Fruit fly (Drosophila melanogaster) whole organism, embryonic: ENCODE measurements around the gene Rab9.

Source experiments
- Awh ChIP-seq: fragments of 200-800 bp; sonication (Bioruptor generic); IDR thresholded peaks from 2 replicates; pipeline ENCODE4, ENCODE4 v1.3.6; 2022; ENCODE audit warnings: missing biosample characterization, missing genetic modification characterization
- CG10321 ChIP-seq: fragments of 200-800 bp; sonication (Bioruptor generic); IDR thresholded peaks from 2 replicates; pipeline ENCODE4 v1.3.6; 2022; ENCODE audit warnings: missing biosample characterization, missing genetic modification characterization
- CG10543 ChIP-seq: fragments of 200-800 bp; sonication (Bioruptor generic); optimal IDR thresholded peaks from 3 replicates; lab custom pipeline; 2017; ENCODE audit warnings: missing biosample characterization, mild to moderate bottlenecking, missing genetic modification characterization, moderate library complexity
- CG14710 ChIP-seq: fragments of 200-800 bp; sonication (Bioruptor generic); optimal IDR thresholded peaks from 3 replicates; lab custom pipeline; 2019; ENCODE audit warnings: missing biosample characterization, mild to moderate bottlenecking, missing genetic modification characterization, moderate library complexity
- CG17359 ChIP-seq: fragments of 200-800 bp; sonication (Bioruptor generic); optimal IDR thresholded peaks from 3 replicates; lab custom pipeline; 2018; ENCODE audit warnings: missing biosample characterization, mild to moderate bottlenecking, missing genetic modification characterization, moderate library complexity
- CG2116 ChIP-seq: fragments of 200-800 bp; sonication (Bioruptor generic); optimal IDR thresholded peaks from 3 replicates; lab custom pipeline; 2018; ENCODE audit warnings: missing biosample characterization, mild to moderate bottlenecking, missing genetic modification characterization
- CG2199 ChIP-seq: fragments of 200-800 bp; sonication (Bioruptor generic); IDR thresholded peaks from 3 replicates; pipeline ENCODE4 v1.3.6; 2022; ENCODE audit warnings: missing biosample characterization, missing genetic modification characterization
- CG32767 ChIP-seq: fragments of 200-800 bp; sonication (Bioruptor generic); IDR thresholded peaks from 2 replicates; pipeline ENCODE4 v1.3.6; 2022; ENCODE audit warnings: missing biosample characterization, missing genetic modification characterization
- CG4820 ChIP-seq: fragments of 200-800 bp; sonication (Bioruptor generic); optimal IDR thresholded peaks from 3 replicates; lab custom pipeline; 2016; ENCODE audit warnings: missing biosample characterization, missing genetic modification characterization
- CG6813 ChIP-seq: fragments of 200-800 bp; sonication (Bioruptor generic); optimal IDR thresholded peaks from 2 replicates; lab custom pipeline; 2017; ENCODE audit warnings: missing biosample characterization, missing genetic modification characterization, mild to moderate bottlenecking, moderate library complexity, missing genetic modification reagents
- CG8089 ChIP-seq: fragments of 200-800 bp; sonication (Bioruptor generic); optimal IDR thresholded peaks from 3 replicates; lab custom pipeline; 2016; ENCODE audit warnings: missing biosample characterization, missing genetic modification characterization
- CG9932 ChIP-seq: fragments of 200-800 bp; sonication (Bioruptor generic); IDR thresholded peaks from 2 replicates; pipeline ENCODE4 v1.3.6; 2022; ENCODE audit warnings: missing biosample characterization, missing genetic modification characterization
- D19A ChIP-seq: fragments of 200-800 bp; optimal IDR thresholded peaks from 3 replicates; lab custom pipeline; 2019; ENCODE audit warnings: missing biosample characterization, mild to moderate bottlenecking, missing genetic modification characterization, moderate library complexity
- Dbx ChIP-seq: fragments of 200-800 bp; sonication (Bioruptor generic); IDR thresholded peaks from 3 replicates; pipeline ENCODE4 v1.3.6; 2022; ENCODE audit warnings: missing biosample characterization, missing genetic modification characterization
- E2f1 ChIP-seq: fragments of 200-800 bp; sonication (Bioruptor generic); IDR thresholded peaks from 2 replicates; pipeline ENCODE4 v1.3.6; 2022; ENCODE audit warnings: missing biosample characterization, missing genetic modification characterization
- E2f2 ChIP-seq: fragments of 200-800 bp; sonication (Bioruptor generic); IDR thresholded peaks from 2 replicates; pipeline ENCODE4 v1.3.6; 2022; ENCODE audit warnings: missing biosample characterization, missing genetic modification characterization
- Elba2 ChIP-seq: fragments of 200-800 bp; sonication (Bioruptor generic); optimal IDR thresholded peaks from 3 replicates; lab custom pipeline; 2016; ENCODE audit warnings: missing biosample characterization, missing genetic modification characterization
- HLH4C ChIP-seq: fragments of 200-800 bp; sonication (Bioruptor generic); IDR thresholded peaks from 3 replicates; pipeline ENCODE4 v1.3.6; 2022; ENCODE audit warnings: missing biosample characterization, missing genetic modification characterization; ENCODE audit not compliant: partially characterized antibody
- Hand ChIP-seq: fragments of 200-800 bp; sonication (Bioruptor generic); optimal IDR thresholded peaks from 2 replicates; lab custom pipeline; 2017; ENCODE audit warnings: mild to moderate bottlenecking, missing biosample characterization, missing genetic modification reagents, missing genetic modification characterization
- Lhr ChIP-seq: fragments of 200-800 bp; sonication (Bioruptor generic); optimal IDR thresholded peaks from 3 replicates; lab custom pipeline; 2017; ENCODE audit warnings: mild to moderate bottlenecking, missing biosample characterization, missing genetic modification reagents, missing genetic modification characterization
- Mes4 ChIP-seq: fragments of 200-800 bp; sonication (Bioruptor generic); optimal IDR thresholded peaks from 2 replicates; lab custom pipeline; 2016; ENCODE audit warnings: missing biosample characterization, missing genetic modification characterization
- NfI ChIP-seq: fragments of 200-800 bp; sonication (Bioruptor generic); optimal IDR thresholded peaks from 3 replicates; lab custom pipeline; 2018; ENCODE audit warnings: missing biosample characterization, mild to moderate bottlenecking, missing genetic modification characterization, moderate library complexity
- Pdp1 ChIP-seq, 2 experiments: fragments of 200-800 bp; sonication (Bioruptor generic); optimal IDR thresholded peaks; 3 replicates each; lab custom pipeline; 2016; ENCODE audit warnings: missing biosample characterization in 2 of 2, missing genetic modification characterization in 2 of 2, mild to moderate bottlenecking in 1 of 2, moderate library complexity in 1 of 2
- Ptx1 ChIP-seq: fragments of 200-800 bp; sonication (Bioruptor generic); IDR thresholded peaks from 2 replicates; pipeline ENCODE4 v1.3.6; 2022; ENCODE audit warnings: missing biosample characterization, missing genetic modification characterization
- Rfx ChIP-seq: fragments of 200-800 bp; sonication (Bioruptor generic); IDR thresholded peaks from 2 replicates; pipeline ENCODE4 v1.3.6; 2022; ENCODE audit warnings: missing biosample characterization, missing genetic modification characterization
- Side ChIP-seq: fragments of 200-800 bp; sonication (Bioruptor generic); optimal IDR thresholded peaks from 2 replicates; lab custom pipeline; 2016; ENCODE audit warnings: missing biosample characterization, missing genetic modification characterization
- Trl ChIP-seq, 3 experiments: fragments of >200 bp in 2 of 3; fragments of 200-800 bp in 1 of 3; sonication (Bioruptor generic) in 1 of 3; optimal IDR thresholded peaks; 2 replicates in 1 of 3; 3 replicates in 2 of 3; lab custom pipeline; 2016 to 2017; ENCODE audit warnings: missing biosample characterization in 1 of 3, missing genetic modification characterization in 1 of 3
- ab ChIP-seq: fragments of 200-800 bp; sonication (Bioruptor generic); optimal IDR thresholded peaks from 2 replicates; lab custom pipeline; 2016; ENCODE audit warnings: missing biosample characterization, missing genetic modification characterization
- btn ChIP-seq: fragments of 200-800 bp; sonication (Bioruptor generic); optimal IDR thresholded peaks from 2 replicates; lab custom pipeline; 2016; ENCODE audit warnings: missing biosample characterization, missing genetic modification characterization
- caup ChIP-seq: fragments of 200-800 bp; sonication (Bioruptor generic); optimal IDR thresholded peaks from 3 replicates; lab custom pipeline; 2017; ENCODE audit warnings: missing biosample characterization, mild to moderate bottlenecking, missing genetic modification characterization, moderate library complexity; ENCODE audit not compliant: severe bottlenecking
- chif ChIP-seq, 2 experiments: fragments of 200-800 bp; sonication (Bioruptor generic); optimal IDR thresholded peaks; 3 replicates each; lab custom pipeline; 2016; ENCODE audit warnings: missing biosample characterization in 2 of 2, missing genetic modification characterization in 2 of 2
- chm ChIP-seq: fragments of 200-800 bp; sonication (Bioruptor generic); IDR thresholded peaks from 2 replicates; pipeline ENCODE4 v1.3.6; 2022; ENCODE audit warnings: missing biosample characterization, missing genetic modification characterization
- ems ChIP-seq: fragments of 200-800 bp; sonication (Bioruptor generic); optimal IDR thresholded peaks from 3 replicates; lab custom pipeline; 2016; ENCODE audit warnings: missing biosample characterization, missing genetic modification characterization
- ftz-f1 ChIP-seq: fragments of 200-800 bp; sonication (Bioruptor generic); optimal IDR thresholded peaks from 2 replicates; lab custom pipeline; 2016; ENCODE audit warnings: missing biosample characterization, missing genetic modification characterization
- fu2 ChIP-seq: fragments of 200-800 bp; sonication (Bioruptor generic); optimal IDR thresholded peaks from 2 replicates; lab custom pipeline; 2016; ENCODE audit warnings: missing biosample characterization, missing genetic modification characterization
- hb ChIP-seq: fragments of 200-800 bp; sonication (Bioruptor generic); IDR thresholded peaks from 3 replicates; pipeline ENCODE4 v1.3.6; 2022; ENCODE audit warnings: missing biosample characterization, missing genetic modification characterization; ENCODE audit not compliant: partially characterized antibody
- her ChIP-seq: fragments of 200-800 bp; sonication (Bioruptor generic); optimal IDR thresholded peaks from 2 replicates; lab custom pipeline; 2016; ENCODE audit warnings: missing biosample characterization, missing genetic modification characterization
- hkb ChIP-seq, 2 experiments: fragments of 200-800 bp in 1 of 2; fragments of >200 bp in 1 of 2; sonication (Bioruptor generic) in 1 of 2; IDR thresholded peaks in 1 of 2; optimal IDR thresholded peaks in 1 of 2; 2 replicates each; pipeline versions ENCODE4 v1.3.6 to Lab custom; 2017 to 2022; ENCODE audit warnings: missing biosample characterization in 1 of 2, missing genetic modification characterization in 1 of 2
- maf-S ChIP-seq: fragments of 200-800 bp; sonication (Bioruptor generic); optimal IDR thresholded peaks from 2 replicates; lab custom pipeline; 2016; ENCODE audit warnings: missing biosample characterization, missing genetic modification characterization
- oc ChIP-seq: fragments of 200-800 bp; sonication (Bioruptor generic); optimal IDR thresholded peaks from 2 replicates; lab custom pipeline; 2018; ENCODE audit warnings: missing biosample characterization, mild to moderate bottlenecking, missing genetic modification characterization, moderate library complexity
- otp ChIP-seq: fragments of 200-800 bp; sonication (Bioruptor generic); IDR thresholded peaks from 3 replicates; pipeline ENCODE4, ENCODE4 v1.3.6; 2022; ENCODE audit warnings: missing biosample characterization, missing genetic modification characterization
- phol ChIP-seq: fragments of 200-800 bp; sonication (Bioruptor generic); optimal IDR thresholded peaks from 3 replicates; lab custom pipeline; 2018; ENCODE audit warnings: missing biosample characterization, mild to moderate bottlenecking, missing genetic modification characterization, moderate library complexity
- repo ChIP-seq: fragments of 200-800 bp; sonication (Bioruptor generic); optimal IDR thresholded peaks from 2 replicates; lab custom pipeline; 2016; ENCODE audit warnings: missing biosample characterization, missing genetic modification characterization
- row ChIP-seq: fragments of 200-800 bp; sonication (Bioruptor generic); IDR thresholded peaks from 3 replicates; pipeline ENCODE4 v1.3.6; 2022; ENCODE audit warnings: missing biosample characterization, missing genetic modification characterization
- sc ChIP-seq, 3 experiments: fragments of >200 bp in 2 of 3; fragments of 200-800 bp in 1 of 3; sonication (Bioruptor generic) in 1 of 3; optimal IDR thresholded peaks; 2 replicates in 2 of 3; 3 replicates in 1 of 3; lab custom pipeline; 2017; ENCODE audit warnings: mild to moderate bottlenecking in 1 of 3, missing biosample characterization in 1 of 3, missing genetic modification characterization in 1 of 3, missing genetic modification reagents in 1 of 3
- sens ChIP-seq: fragments of 200-800 bp; sonication (Bioruptor generic); peaks from one replicate; lab custom pipeline; 2016; ENCODE audit warnings: missing biosample characterization, missing genetic modification characterization
- ssp ChIP-seq: fragments of 200-800 bp; sonication (Bioruptor generic); IDR thresholded peaks from 2 replicates; pipeline ENCODE4 v1.3.6; 2022; ENCODE audit warnings: missing biosample characterization, missing genetic modification characterization
- unpg ChIP-seq: fragments of 200-800 bp; sonication (Bioruptor generic); optimal IDR thresholded peaks from 3 replicates; lab custom pipeline; 2018; ENCODE audit warnings: missing biosample characterization, mild to moderate bottlenecking, missing genetic modification characterization, moderate library complexity
- zen2 ChIP-seq: fragments of 200-800 bp; sonication (Bioruptor generic); IDR thresholded peaks from 3 replicates; pipeline ENCODE4 v1.3.6; 2022; ENCODE audit warnings: missing biosample characterization, missing genetic modification characterization; ENCODE audit not compliant: partially characterized antibody

Rab9 gene

DNA sequence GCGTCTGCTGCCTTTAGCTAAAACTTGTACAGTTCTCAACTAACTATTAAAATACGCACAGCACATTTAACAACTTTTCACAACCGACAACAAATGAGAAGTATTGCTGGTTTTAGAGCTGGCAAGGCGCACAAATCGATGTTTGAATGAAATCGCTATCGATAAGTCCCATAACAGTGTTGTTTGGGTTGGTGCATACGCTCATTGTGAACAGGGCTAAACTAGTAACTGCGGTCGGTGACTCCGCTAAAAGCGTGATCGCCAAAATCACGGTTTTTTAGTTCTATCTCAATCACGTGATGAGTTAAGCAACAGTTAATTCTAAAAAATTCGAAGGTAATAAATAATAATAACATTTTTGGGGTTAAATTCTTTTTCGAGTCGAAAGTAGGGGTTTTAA, 21.0 kb downstream of the Rab9 start, which contains the start of gene Top2 (continued):
- peak; percentile 79 for TF ChIP-seq zen2 (GFP tag; lab: Robert Waterston, UW)
- TF ChIP-seq NfI (GFP tag; lab: Kevin White, UChicago): peak; percentile 48
- TF ChIP-seq CG14710 (tag; lab: Kevin White, UChicago): peak; percentile 94
- 0 out of 2 replicates have a peak, but pooled peaks have one; percentile 32 for TF ChIP-seq Ptx1 (GFP tag; lab: Robert Waterston, UW)
- peak; percentile 67 for TF ChIP-seq CG9932 (GFP tag; lab: Robert Waterston, UW)
- TF ChIP-seq CG4820 (GFP tag; lab: Kevin White, UChicago): no peak
- no peak for TF ChIP-seq Mes4 (GFP tag; lab: Kevin White, UChicago)
- no peak for TF ChIP-seq Trl (optimal IDR thresholded peaks at IDR 0.05; lab: Kevin White, UChicago)
- peak; percentile 6 for TF ChIP-seq Trl (GFP tag; optimal IDR thresholded peaks at IDR 0.05; lab: Kevin White, UChicago)
- TF ChIP-seq ftz-f1 (GFP tag; lab: Kevin White, UChicago): peak; percentile 65
- TF ChIP-seq CG17359: no peak
- TF ChIP-seq sc (optimal IDR thresholded peaks at IDR 0.05; lab: Kevin White, UChicago): no peak
- TF ChIP-seq sc (GFP tag; optimal IDR thresholded peaks at IDR 0.05; lab: Kevin White, UChicago): no peak
- peak; percentile 15 for TF ChIP-seq fu2 (GFP tag; lab: Kevin White, UChicago)
- TF ChIP-seq sens (GFP tag; lab: Kevin White, UChicago): peak; percentile 78
- peak; percentile 6 to 86 for TF ChIP-seq Pdp1 (GFP tag; optimal IDR thresholded peaks at IDR 0.05; lab: Kevin White, UChicago)
- TF ChIP-seq caup: peak; percentile 17
- TF ChIP-seq Hand (GFP tag; lab: Kevin White, UChicago): no peak
- TF ChIP-seq Rfx (GFP tag; lab: Robert Waterston, UW): peak; percentile 63
- TF ChIP-seq CG2116 (GFP tag; lab: Kevin White, UChicago): peak; percentile 97
- TF ChIP-seq Dbx: 0 out of 3 replicates have a peak, but pooled peaks have one; percentile 20
- no peak for TF ChIP-seq ab
- TF ChIP-seq chif (GFP tag; optimal IDR thresholded peaks at IDR 0.05; lab: Kevin White, UChicago): peak; percentile 26 to 50
- peak; percentile 82 for TF ChIP-seq HLH4C (GFP tag; lab: Robert Waterston, UW)
- peak; percentile 47; the same call in 1 of the 2 replicates for TF ChIP-seq CG32767
- TF ChIP-seq row (GFP tag; lab: Robert Waterston, UW): peak; percentile 81
- peak; percentile 36 for TF ChIP-seq phol
- peak; percentile 76 for TF ChIP-seq hb (GFP tag; lab: Robert Waterston, UW)
- peak; percentile 42 for TF ChIP-seq Side (GFP tag; lab: Kevin White, UChicago)
- TF ChIP-seq maf-S (GFP tag; lab: Kevin White, UChicago): peak; percentile 64
- TF ChIP-seq E2f1 (GFP tag; lab: Robert Waterston, UW): peak; percentile 30; the same call in 1 of the 2 replicates
- no peak for TF ChIP-seq CG10543 (GFP tag; lab: Kevin White, UChicago)
- no peak for TF ChIP-seq hkb (optimal IDR thresholded peaks at IDR 0.05; lab: Kevin White, UChicago)
- TF ChIP-seq hkb (GFP tag; IDR thresholded peaks at IDR 0.05; lab: Robert Waterston, UW): peak; percentile 29; the same call in 1 of the 2 replicates
- peak; percentile 22 for TF ChIP-seq oc (tag; lab: Kevin White, UChicago)
- peak; percentile 18 for TF ChIP-seq D19A (tag; lab: Kevin White, UChicago)
- peak; percentile 83 for TF ChIP-seq ssp (GFP tag; lab: Robert Waterston, UW)
- no peak for TF ChIP-seq Awh (GFP tag; lab: Robert Waterston, UW)
- peak; percentile 73 for TF ChIP-seq her (GFP tag; lab: Kevin White, UChicago)
- 0 out of 2 replicates have a peak, but pooled peaks have one; percentile 55 for TF ChIP-seq chm (GFP tag; lab: Robert Waterston, UW)
- TF ChIP-seq Lhr: peak; percentile 94
- TF ChIP-seq ems (GFP tag; lab: Kevin White, UChicago): peak; percentile 29
- TF ChIP-seq Elba2 (GFP tag; lab: Kevin White, UChicago): peak; percentile 4
- no peak for TF ChIP-seq otp (GFP tag; lab: Robert Waterston, UW)
- TF ChIP-seq repo (GFP tag; lab: Kevin White, UChicago): peak; percentile 7
- TF ChIP-seq unpg (GFP tag; lab: Kevin White, UChicago): peak; percentile 2
- TF ChIP-seq E2f2: peak; percentile 76
- TF ChIP-seq CG10321 (GFP tag; lab: Robert Waterston, UW): no peak
- no peak for TF ChIP-seq btn (GFP tag; lab: Kevin White, UChicago)
- peak; percentile 5 for TF ChIP-seq CG8089 (GFP tag; lab: Kevin White, UChicago)
- TF ChIP-seq CG6813 (GFP tag; lab: Kevin White, UChicago): no peak
- peak; percentile 79; the same call in 2 of the 3 replicates for TF ChIP-seq CG2199 (GFP tag; lab: Robert Waterston, UW)
